Fruit fly (Drosophila melanogaster) whole organism, prepupa: Measurements from ENCODE around the gene ninaA.

Source experiments
- CG6808 ChIP-seq: fragments of 200-800 bp; sonication (Bioruptor generic); optimal IDR thresholded peaks from 3 replicates; lab custom pipeline; 2017; ENCODE audit warnings: missing biosample characterization, missing genetic modification characterization, mild to moderate bottlenecking, moderate library complexity, missing genetic modification reagents
- Eip75B ChIP-seq: fragments of 200-800 bp; sonication (Bioruptor generic); optimal IDR thresholded peaks from 3 replicates; lab custom pipeline; 2016; ENCODE audit warnings: missing biosample characterization, missing genetic modification characterization
- Hr39 ChIP-seq: fragments of 200-800 bp; sonication (Bioruptor generic); optimal IDR thresholded peaks from 2 replicates; lab custom pipeline; 2016; ENCODE audit warnings: missing biosample characterization, missing genetic modification characterization
- OdsH ChIP-seq: fragments of 200-800 bp; sonication (Bioruptor generic); optimal IDR thresholded peaks from 3 replicates; lab custom pipeline; 2016; ENCODE audit warnings: missing biosample characterization, missing genetic modification characterization
- salr ChIP-seq, 2 experiments: fragments of 200-800 bp; sonication (Bioruptor generic); optimal IDR thresholded peaks; 3 replicates each; lab custom pipeline; 2016 to 2018; ENCODE audit warnings: missing biosample characterization in 2 of 2, missing genetic modification characterization in 2 of 2, mild to moderate bottlenecking in 1 of 2

- TF ChIP-seq salr (GFP tag; optimal IDR thresholded peaks at IDR 0.05; lab: Kevin White, UChicago): no peak
- no peak for TF ChIP-seq Hr39 (GFP tag; lab: Kevin White, UChicago)
- TF ChIP-seq Eip75B (GFP tag; lab: Kevin White, UChicago): no peak
- no peak for TF ChIP-seq OdsH (GFP tag; lab: Kevin White, UChicago)
- TF ChIP-seq CG6808 (GFP tag; lab: Kevin White, UChicago): no peak
Observed at dm6 chr2L:877002-877401, at the start of gene ninaA.
